Fruit fly (Drosophila melanogaster) whole organism, adult: ENCODE data around the gene Acbp1.
A peak's percentile ranks its signal among the peaks of the same experiment; 100 is the strongest.

ENCODE experiments used
- CG11617 ChIP-seq: fragments of 200-800 bp; sonication (Bioruptor generic); optimal IDR thresholded peaks from 2 replicates; lab custom pipeline; 2017; ENCODE audit warnings: mild to moderate bottlenecking, missing biosample characterization, missing genetic modification reagents, missing genetic modification characterization
- CG14711 ChIP-seq: fragments of 200-800 bp; sonication (Bioruptor generic); optimal IDR thresholded peaks from 2 replicates; lab custom pipeline; 2018; ENCODE audit warnings: missing biosample characterization, mild to moderate bottlenecking, missing genetic modification characterization, moderate library complexity
- CG7101 ChIP-seq: fragments of 200-800 bp; sonication (Bioruptor generic); optimal IDR thresholded peaks from 2 replicates; lab custom pipeline; 2018; ENCODE audit warnings: missing biosample characterization, mild to moderate bottlenecking, missing genetic modification characterization, moderate library complexity
- Clk ChIP-seq: fragments of 200-800 bp; sonication (Bioruptor generic); optimal IDR thresholded peaks from 2 replicates; lab custom pipeline; 2017; ENCODE audit warnings: missing biosample characterization, missing genetic modification characterization
- Crg-1 ChIP-seq: fragments of 200-800 bp; sonication (Bioruptor generic); optimal IDR thresholded peaks from 2 replicates; lab custom pipeline; 2016; ENCODE audit warnings: missing biosample characterization, missing genetic modification characterization
- Hr96 ChIP-seq: fragments of 200-800 bp; sonication (Bioruptor generic); optimal IDR thresholded peaks from 2 replicates; lab custom pipeline; 2016; ENCODE audit warnings: missing biosample characterization, missing genetic modification characterization
- bab1 ChIP-seq: fragments of 200-800 bp; sonication (Bioruptor generic); optimal IDR thresholded peaks from 3 replicates; lab custom pipeline; 2019; ENCODE audit warnings: missing biosample characterization, mild to moderate bottlenecking, missing genetic modification characterization, moderate library complexity
- cnc ChIP-seq, 2 experiments: fragments of >200 bp; optimal IDR thresholded peaks; 2 replicates each; lab custom pipeline; 2017
- kay ChIP-seq: fragments of 200-800 bp; sonication (Bioruptor generic); peaks from one replicate; lab custom pipeline; 2016; ENCODE audit warnings: missing biosample characterization, missing genetic modification characterization, borderline replicate concordance
- tj ChIP-seq: fragments of 200-800 bp; sonication (Bioruptor generic); optimal IDR thresholded peaks from 3 replicates; lab custom pipeline; 2017; ENCODE audit warnings: missing biosample characterization, mild to moderate bottlenecking, missing genetic modification characterization, moderate library complexity

DNA sequence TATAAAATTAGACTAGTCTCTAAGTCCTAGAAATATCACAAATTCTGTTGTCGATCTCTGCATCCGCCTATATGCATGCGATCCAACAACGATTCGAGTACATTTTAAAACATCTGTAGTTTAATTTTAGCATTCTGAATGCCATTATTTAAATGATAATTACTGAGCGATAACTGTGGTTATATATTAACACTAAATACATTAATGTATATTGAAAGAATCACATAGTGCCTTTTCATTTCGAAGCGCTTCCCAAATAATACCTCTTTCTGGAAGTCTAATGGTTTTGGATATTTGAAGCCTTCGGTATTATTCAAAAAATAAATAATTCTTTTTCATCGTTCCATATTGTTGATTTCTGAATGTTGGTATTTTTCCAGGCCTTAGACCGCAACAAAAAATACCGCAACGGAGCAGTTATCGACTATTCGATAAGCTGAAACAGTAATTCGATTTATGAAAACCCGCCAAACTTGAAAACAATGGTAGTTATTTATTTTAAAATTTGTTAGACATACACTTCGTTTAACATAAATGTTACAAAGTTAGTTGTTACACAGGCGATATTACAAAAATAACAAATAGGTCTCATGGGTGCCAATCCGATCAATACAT lies 28.4 kb downstream of the Acbp1 start:
- TF ChIP-seq CG14711 (tag; lab: Kevin White, UChicago) (no peak), Crg-1 (GFP tag; lab: Kevin White, UChicago) (no peak), Clk (no peak), tj (no peak), CG7101 (no peak), Hr96 (GFP tag; lab: Kevin White, UChicago) (no peak), cnc (optimal IDR thresholded peaks at IDR 0.05; lab: Kevin White, UChicago) (no peak), CG11617 (GFP tag; lab: Kevin White, UChicago) (no peak), kay (GFP tag; lab: Kevin White, UChicago) (peak; percentile 74), bab1 (GFP tag; lab: Kevin White, UChicago) (peak; percentile 38)
